Fruit fly (Drosophila melanogaster): Measurements from ENCODE around the gene spir.

Gene spir

DNA sequence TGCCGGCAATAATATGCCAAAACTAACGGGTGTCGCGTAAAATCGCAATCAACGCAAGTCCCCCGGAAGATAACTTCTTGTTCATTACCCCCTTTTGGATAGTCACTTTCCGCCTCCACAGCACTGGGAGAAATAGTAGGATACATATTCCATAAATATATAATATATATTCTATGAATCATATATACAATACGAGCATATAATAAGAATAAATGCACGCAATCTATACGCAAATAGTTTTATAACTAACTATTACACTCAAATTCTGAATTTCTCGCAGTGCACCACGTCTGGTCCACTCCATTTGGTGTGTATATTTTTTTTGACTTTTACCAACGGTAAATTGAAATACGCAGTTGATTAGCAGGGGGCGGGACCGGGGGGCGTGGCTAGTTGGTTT, 59.1 kb downstream of the spir start:
- TF ChIP-seq CG17801 (GFP tag; optimal IDR thresholded peaks at IDR 0.05; ENCODE audit: partially characterized antibody), result no peak

DNA sequence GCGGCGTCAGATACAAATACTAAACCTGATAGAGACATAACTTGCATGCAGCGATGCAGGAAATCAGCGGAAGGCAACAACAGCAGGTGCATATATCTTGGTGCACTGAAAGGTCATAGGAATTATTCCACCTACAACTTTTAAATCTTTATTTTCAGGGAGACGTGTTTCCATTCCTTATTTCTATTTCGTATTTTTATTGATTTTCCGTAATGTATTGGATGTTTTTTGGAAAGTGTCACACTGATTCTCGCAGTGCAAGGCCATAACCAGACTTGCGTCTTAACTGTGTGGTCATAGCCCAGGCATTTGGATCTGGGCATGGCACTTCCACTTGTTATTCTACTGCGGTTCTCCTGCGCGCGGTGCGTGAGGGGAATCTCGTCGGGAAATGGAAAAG, 60.4 kb downstream of the spir start:
- no peak for TF ChIP-seq CG17801 (GFP tag; optimal IDR thresholded peaks at IDR 0.05; ENCODE audit: partially characterized antibody)

DNA sequence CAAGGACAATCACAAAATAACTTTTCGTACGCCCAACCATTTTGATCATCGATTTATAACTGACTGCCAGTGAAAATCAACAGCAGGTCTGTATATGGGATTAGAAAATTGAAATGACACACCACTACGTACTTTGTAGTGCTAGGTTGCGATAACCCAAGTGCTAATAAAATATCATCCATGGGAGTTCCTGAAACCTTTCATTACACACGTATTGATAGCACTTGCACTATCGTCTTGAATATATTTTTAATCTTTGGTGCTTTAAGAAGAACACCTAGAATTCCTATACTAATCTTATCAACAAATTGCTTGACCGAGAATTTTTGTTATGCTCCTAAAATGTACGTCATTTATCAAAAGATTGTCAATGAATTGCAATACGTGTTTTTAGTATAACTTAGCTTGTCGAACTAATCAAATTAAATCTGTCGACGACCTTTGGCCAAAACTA, 63.1 kb downstream of the spir start, which contains the start of gene Ugt37A1:
Ugt37A1 (minus strand) TSS at position 51 of the 454 bp plus-strand sequence.
- no peak for TF ChIP-seq CG17801 (GFP tag; optimal IDR thresholded peaks at IDR 0.05; ENCODE audit: partially characterized antibody)

DNA sequence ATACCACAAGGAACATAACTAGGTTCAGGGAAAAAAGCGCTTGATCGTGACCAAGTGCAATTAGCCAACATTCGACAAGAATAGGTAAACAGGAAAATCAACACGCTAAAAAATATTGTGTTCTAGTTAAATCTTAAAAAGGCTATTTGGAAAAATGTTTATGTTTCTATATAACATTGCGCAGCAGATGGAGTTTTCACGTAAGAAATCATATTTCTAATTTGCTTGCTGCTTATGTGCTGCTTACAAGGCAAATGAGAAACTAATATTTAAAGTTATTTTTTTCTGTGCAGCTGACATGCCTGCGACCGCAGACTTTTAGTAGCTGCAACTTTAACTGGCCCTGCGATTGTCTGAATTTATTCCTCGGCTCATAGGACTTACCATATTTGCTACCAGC, 70.3 kb downstream of the spir start:
- TF ChIP-seq CG17801 (GFP tag; optimal IDR thresholded peaks at IDR 0.05; ENCODE audit: partially characterized antibody), result no peak

DNA sequence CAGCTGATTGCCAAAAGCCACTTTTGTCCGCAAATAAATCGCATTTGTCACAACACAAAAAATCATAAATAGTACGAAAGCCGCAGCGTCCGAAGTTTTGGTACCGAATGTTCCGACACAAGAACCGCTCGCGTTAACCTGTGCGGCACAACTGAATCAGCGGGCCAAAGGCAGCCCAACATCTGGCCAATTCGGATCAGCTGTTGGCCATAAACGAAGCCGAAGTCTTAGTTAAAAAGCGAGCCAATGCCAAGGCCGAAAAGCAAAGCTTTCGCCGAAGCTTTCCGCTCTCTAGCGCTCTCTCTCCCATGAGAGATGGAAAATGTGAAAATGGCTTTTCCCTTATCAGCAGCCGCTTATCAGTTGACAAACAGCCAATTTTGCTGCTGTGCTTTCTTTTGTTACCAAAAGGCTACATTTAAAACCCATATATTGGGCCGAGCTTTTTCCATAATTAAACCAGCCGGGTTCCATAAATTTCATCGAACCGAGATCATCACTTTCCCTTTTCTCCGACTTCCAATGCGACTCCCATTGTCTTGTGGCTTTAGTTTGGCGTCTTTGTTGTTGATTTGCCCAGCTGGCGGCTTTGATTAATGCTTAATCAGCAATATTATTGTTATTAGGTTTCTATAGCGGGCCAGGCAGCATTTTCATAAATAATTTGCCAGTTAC, 71.3 kb downstream of the spir start, which contains the start of gene CG16798:
CG16798 (minus strand) TSS at position 216 of the 675 bp plus-strand sequence.
- TF ChIP-seq CG17801 (GFP tag; optimal IDR thresholded peaks at IDR 0.05; ENCODE audit: partially characterized antibody), result no peak

DNA sequence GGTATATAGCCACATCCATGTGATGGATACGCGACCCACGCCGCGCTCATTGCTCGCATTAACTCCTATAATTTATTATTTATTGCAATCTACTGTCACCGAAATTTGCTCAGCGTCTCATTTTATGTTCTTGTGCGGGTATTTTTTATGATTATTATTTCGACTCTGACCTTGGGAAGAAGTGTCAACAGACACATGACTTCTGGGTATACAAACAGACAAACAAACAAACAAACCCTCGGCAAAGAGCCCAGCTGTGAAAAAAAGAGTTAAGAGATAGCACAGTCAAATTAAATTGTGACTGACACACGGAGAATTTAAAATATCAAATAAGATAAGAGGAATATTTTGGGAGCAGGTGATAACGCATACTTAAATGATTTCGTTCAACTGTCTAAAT, 79.0 kb downstream of the spir start:
- TF ChIP-seq CG17801 (GFP tag; optimal IDR thresholded peaks at IDR 0.05; ENCODE audit: partially characterized antibody), result no peak

DNA sequence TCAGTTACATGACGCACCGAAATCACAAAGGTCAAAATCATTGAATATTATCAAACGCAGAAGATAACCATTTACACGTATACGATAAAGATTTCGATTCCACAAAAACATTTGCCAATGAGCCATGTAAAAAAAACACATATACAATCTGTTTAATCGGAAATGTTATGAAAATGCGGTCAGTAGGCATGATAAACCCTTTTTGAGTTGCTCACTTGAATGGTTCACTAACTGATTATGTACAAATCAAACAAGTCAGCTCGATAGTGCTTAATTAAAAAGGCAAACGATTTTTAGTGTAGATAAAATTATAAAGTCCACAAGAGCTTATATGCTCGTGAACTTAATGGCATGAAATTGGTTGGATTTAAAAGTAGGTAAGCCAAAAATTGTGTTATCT, 86.0 kb downstream of the spir start:
- TF ChIP-seq CG17801 (GFP tag; optimal IDR thresholded peaks at IDR 0.05; ENCODE audit: partially characterized antibody), result no peak
